Fruit fly (Drosophila melanogaster): ENCODE results near the gene Gale.

The Gale gene

dm6 chr3L:636434-636833 is 11.9 kb upstream of the Gale start:
- TF ChIP-seq CG8301 (tag; optimal IDR thresholded peaks at IDR 0.05) (peak; percentile 96), CG8159 (tag; optimal IDR thresholded peaks at IDR 0.05) (peak; percentile 69), Snoo (tag; optimal IDR thresholded peaks at IDR 0.05) (peak; percentile 48), EcR (GFP tag; optimal IDR thresholded peaks at IDR 0.05) (no peak), rn (GFP tag; IDR thresholded peaks at IDR 0.05) (peak; percentile 93), CG14655 (GFP tag; optimal IDR thresholded peaks at IDR 0.05) (peak; percentile 96), D1 (tag; optimal IDR thresholded peaks at IDR 0.05) (peak; percentile 7), fd96Ca (GFP tag; IDR thresholded peaks at IDR 0.05) (peak; percentile 99), gl (tag; optimal IDR thresholded peaks at IDR 0.05) (peak; percentile 50), CG12605 (GFP tag; IDR thresholded peaks at IDR 0.05) (peak; percentile 93), Pif1B (GFP tag; optimal IDR thresholded peaks at IDR 0.05) (peak; percentile 82), CG4496 (GFP tag; IDR thresholded peaks at IDR 0.05) (peak; percentile 98), CG15710 (tag; optimal IDR thresholded peaks at IDR 0.05) (peak; percentile 60), Pif1A (GFP tag; optimal IDR thresholded peaks at IDR 0.05) (peak; percentile 93), CG13204 (GFP tag; optimal IDR thresholded peaks at IDR 0.05) (peak; percentile 37), CG17806 (tag; optimal IDR thresholded peaks at IDR 0.05) (peak; percentile 80), CG9948 (tag; optimal IDR thresholded peaks at IDR 0.05) (peak; percentile 86), CG34367 (tag; optimal IDR thresholded peaks at IDR 0.05) (peak; percentile 68), Ets98B (GFP tag; IDR thresholded peaks at IDR 0.05) (peak; percentile 98), CG10348 (GFP tag; IDR thresholded peaks at IDR 0.05) (peak; percentile 90), CG32121 (GFP tag; IDR thresholded peaks at IDR 0.05) (peak; percentile 98)

dm6 chr3L:637329-638030 is 10.9 kb upstream of the Gale start:
- no peak for TF ChIP-seq Snoo (tag; optimal IDR thresholded peaks at IDR 0.05)
- TF ChIP-seq rn (GFP tag; IDR thresholded peaks at IDR 0.05), result no peak
- TF ChIP-seq CG10348 (GFP tag; IDR thresholded peaks at IDR 0.05), result no peak
- TF ChIP-seq CG8301 (tag; optimal IDR thresholded peaks at IDR 0.05), result peak; percentile 57
- no peak; the same call in 2 of the 3 replicates for TF ChIP-seq CG4496 (GFP tag; IDR thresholded peaks at IDR 0.05)
- no peak for TF ChIP-seq EcR (GFP tag; optimal IDR thresholded peaks at IDR 0.05)
- TF ChIP-seq Ets98B (GFP tag; IDR thresholded peaks at IDR 0.05), result peak; percentile 49; the same call in 1 of the 2 replicates
- TF ChIP-seq Pif1B (GFP tag; optimal IDR thresholded peaks at IDR 0.05), result no peak
- no peak for TF ChIP-seq Pif1A (GFP tag; optimal IDR thresholded peaks at IDR 0.05)
- TF ChIP-seq CG32121 (GFP tag; IDR thresholded peaks at IDR 0.05), result no peak
- TF ChIP-seq CG17806 (tag; optimal IDR thresholded peaks at IDR 0.05), result no peak
- TF ChIP-seq CG13204 (GFP tag; optimal IDR thresholded peaks at IDR 0.05), result no peak
- no peak for TF ChIP-seq CG15710 (tag; optimal IDR thresholded peaks at IDR 0.05)
- TF ChIP-seq gl (tag; optimal IDR thresholded peaks at IDR 0.05), result no peak
- peak; percentile 66 for TF ChIP-seq CG14655 (GFP tag; optimal IDR thresholded peaks at IDR 0.05)
- no peak for TF ChIP-seq D1 (tag; optimal IDR thresholded peaks at IDR 0.05)
- TF ChIP-seq CG34367 (tag; optimal IDR thresholded peaks at IDR 0.05), result no peak
- TF ChIP-seq CG8159 (tag; optimal IDR thresholded peaks at IDR 0.05), result no peak
- no peak for TF ChIP-seq CG12605 (GFP tag; IDR thresholded peaks at IDR 0.05)
- TF ChIP-seq CG9948 (tag; optimal IDR thresholded peaks at IDR 0.05), result no peak
- TF ChIP-seq fd96Ca (GFP tag; IDR thresholded peaks at IDR 0.05), result peak; percentile 14; the same call in 1 of the 3 replicates

dm6 chr3L:638031-638414 is 10.3 kb upstream of the Gale start:
- TF ChIP-seq fd96Ca (GFP tag; IDR thresholded peaks at IDR 0.05) (no peak), CG4496 (GFP tag; IDR thresholded peaks at IDR 0.05) (no peak), CG12605 (GFP tag; IDR thresholded peaks at IDR 0.05) (no peak), CG17806 (tag; optimal IDR thresholded peaks at IDR 0.05) (no peak), Pif1B (GFP tag; optimal IDR thresholded peaks at IDR 0.05) (no peak)

- peak; percentile 5; the same call in 1 of the 2 replicates for TF ChIP-seq Ets98B (GFP tag; IDR thresholded peaks at IDR 0.05)
- TF ChIP-seq CG8301 (tag; optimal IDR thresholded peaks at IDR 0.05), result no peak
- peak; percentile 32; the same call in 1 of the 3 replicates for TF ChIP-seq fd96Ca (GFP tag; IDR thresholded peaks at IDR 0.05)
- TF ChIP-seq CG8159 (tag; optimal IDR thresholded peaks at IDR 0.05), result no peak
- TF ChIP-seq Snoo (tag; optimal IDR thresholded peaks at IDR 0.05), result peak; percentile 45
- TF ChIP-seq CG10348 (GFP tag; IDR thresholded peaks at IDR 0.05), result no peak
- peak; percentile 7; the same call in 1 of the 2 replicates for TF ChIP-seq CG32121 (GFP tag; IDR thresholded peaks at IDR 0.05)
- no peak for TF ChIP-seq CG12605 (GFP tag; IDR thresholded peaks at IDR 0.05)
- TF ChIP-seq D1 (tag; optimal IDR thresholded peaks at IDR 0.05), result no peak
Observed at dm6 chr3L:638757-639353, 9.5 kb upstream of the Gale start.

dm6 chr3L:639460-640103 is 8.8 kb upstream of the Gale start:
- TF ChIP-seq CG9948 (tag; optimal IDR thresholded peaks at IDR 0.05), result no peak
- TF ChIP-seq CG8301 (tag; optimal IDR thresholded peaks at IDR 0.05), result no peak
- TF ChIP-seq Ets98B (GFP tag; IDR thresholded peaks at IDR 0.05), result no peak; the same call in 1 of the 2 replicates
- no peak for TF ChIP-seq gl (tag; optimal IDR thresholded peaks at IDR 0.05)
- TF ChIP-seq CG14655 (GFP tag; optimal IDR thresholded peaks at IDR 0.05), result no peak
- no peak for TF ChIP-seq CG12605 (GFP tag; IDR thresholded peaks at IDR 0.05)
- no peak for TF ChIP-seq CG15710 (tag; optimal IDR thresholded peaks at IDR 0.05)
- TF ChIP-seq CG4496 (GFP tag; IDR thresholded peaks at IDR 0.05), result no peak
- TF ChIP-seq D1 (tag; optimal IDR thresholded peaks at IDR 0.05), result no peak
- no peak for TF ChIP-seq CG8159 (tag; optimal IDR thresholded peaks at IDR 0.05)
- TF ChIP-seq Snoo (tag; optimal IDR thresholded peaks at IDR 0.05), result no peak
- TF ChIP-seq Pif1A (GFP tag; optimal IDR thresholded peaks at IDR 0.05), result no peak
- no peak for TF ChIP-seq CG10348 (GFP tag; IDR thresholded peaks at IDR 0.05)
- TF ChIP-seq CG17806 (tag; optimal IDR thresholded peaks at IDR 0.05), result no peak
- no peak for TF ChIP-seq CG13204 (GFP tag; optimal IDR thresholded peaks at IDR 0.05)
- no peak for TF ChIP-seq Pif1B (GFP tag; optimal IDR thresholded peaks at IDR 0.05)
